Worm (Caenorhabditis elegans): Measurements from ENCODE around the gene T10H9.1.

DNA sequence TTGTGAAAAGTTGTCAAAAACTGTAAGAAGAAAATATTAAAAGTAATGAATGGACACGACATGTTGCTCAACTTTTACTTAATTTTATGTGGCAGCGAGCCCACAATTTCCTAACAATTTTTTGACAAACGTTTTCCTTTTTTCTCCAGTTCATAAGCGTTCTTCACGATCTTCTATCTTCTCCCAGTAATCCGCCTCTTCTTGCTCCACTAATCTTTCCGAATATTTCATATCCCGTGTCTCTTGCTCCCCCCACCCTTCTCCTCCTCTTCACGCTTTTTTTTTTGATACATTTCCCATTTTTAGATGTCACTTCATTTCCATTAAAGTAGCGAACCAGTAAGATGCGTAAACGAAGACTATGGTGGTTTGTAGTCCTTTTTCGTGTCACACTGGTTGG is 16.5 kb upstream of the T10H9.1 start, which contains the start of gene scd-2:
- TF ChIP-seq him-1 (tag; optimal IDR thresholded peaks at IDR 0.05) (no peak), dao-5 (tag; optimal IDR thresholded peaks at IDR 0.05) (no peak)
